Fruit fly (Drosophila melanogaster) whole organism, pupa: ENCODE results near the gene SAK.
A peak's percentile ranks its signal among the peaks of the same experiment; 100 is the strongest.

Source experiments
- CG10348 ChIP-seq: fragments of 200-800 bp; sonication (Bioruptor generic); IDR thresholded peaks from 2 replicates; pipeline ENCODE4 v1.3.6; 2022; ENCODE audit warnings: missing biosample characterization, missing genetic modification characterization
- CG12605 ChIP-seq: fragments of 200-800 bp; sonication (Bioruptor generic); IDR thresholded peaks from 2 replicates; pipeline ENCODE4 v1.3.6; 2022; ENCODE audit warnings: missing biosample characterization, missing genetic modification characterization
- CG13204 ChIP-seq: fragments of 200-800 bp; sonication (Bioruptor generic); optimal IDR thresholded peaks from 2 replicates; lab custom pipeline; 2018; ENCODE audit warnings: missing biosample characterization, mild to moderate bottlenecking, missing genetic modification characterization, moderate library complexity
- CG14655 ChIP-seq: fragments of 200-800 bp; sonication (Bioruptor generic); optimal IDR thresholded peaks from 3 replicates; lab custom pipeline; 2017; ENCODE audit warnings: mild to moderate bottlenecking, missing biosample characterization, missing genetic modification reagents, missing genetic modification characterization
- CG15710 ChIP-seq: fragments of 200-800 bp; sonication (Bioruptor generic); optimal IDR thresholded peaks from 2 replicates; lab custom pipeline; 2018; ENCODE audit warnings: missing biosample characterization, mild to moderate bottlenecking, missing genetic modification characterization, moderate library complexity
- CG17806 ChIP-seq: fragments of 200-800 bp; sonication (Bioruptor generic); optimal IDR thresholded peaks from 2 replicates; lab custom pipeline; 2018; ENCODE audit warnings: missing biosample characterization, mild to moderate bottlenecking, missing genetic modification characterization, moderate library complexity
- CG32121 ChIP-seq: fragments of 200-800 bp; sonication (Bioruptor generic); IDR thresholded peaks from 2 replicates; pipeline ENCODE4 v1.3.6; 2022; ENCODE audit warnings: missing biosample characterization, missing genetic modification characterization
- CG34367 ChIP-seq: fragments of 200-800 bp; sonication (Bioruptor generic); optimal IDR thresholded peaks from 2 replicates; lab custom pipeline; 2018; ENCODE audit warnings: missing biosample characterization, mild to moderate bottlenecking, missing genetic modification characterization
- CG4496 ChIP-seq: fragments of 200-800 bp; sonication (Bioruptor generic); IDR thresholded peaks from 3 replicates; pipeline ENCODE4 v1.3.6; 2022; ENCODE audit warnings: missing biosample characterization, missing genetic modification characterization
- CG8159 ChIP-seq: fragments of 200-800 bp; sonication (Bioruptor generic); optimal IDR thresholded peaks from 3 replicates; lab custom pipeline; 2018; ENCODE audit warnings: missing biosample characterization, mild to moderate bottlenecking, missing genetic modification characterization, moderate library complexity
- CG8301 ChIP-seq: fragments of 200-800 bp; sonication (Bioruptor generic); optimal IDR thresholded peaks from 2 replicates; lab custom pipeline; 2018; ENCODE audit warnings: missing biosample characterization, mild to moderate bottlenecking, missing genetic modification characterization
- CG9948 ChIP-seq: fragments of 200-800 bp; sonication (Bioruptor generic); optimal IDR thresholded peaks from 2 replicates; lab custom pipeline; 2018; ENCODE audit warnings: missing biosample characterization, mild to moderate bottlenecking, missing genetic modification characterization, moderate library complexity
- D1 ChIP-seq: fragments of 200-800 bp; sonication (Bioruptor generic); optimal IDR thresholded peaks from 2 replicates; lab custom pipeline; 2018; ENCODE audit warnings: missing biosample characterization, mild to moderate bottlenecking, missing genetic modification characterization, moderate library complexity
- EcR ChIP-seq: fragments of 200-800 bp; sonication (Bioruptor generic); optimal IDR thresholded peaks from 3 replicates; lab custom pipeline; 2019; ENCODE audit warnings: missing biosample characterization, missing genetic modification characterization, mild to moderate bottlenecking, moderate library complexity, missing genetic modification reagents
- Ets98B ChIP-seq: fragments of 200-800 bp; sonication (Bioruptor generic); IDR thresholded peaks from 2 replicates; pipeline ENCODE4 v1.3.6; 2022; ENCODE audit warnings: missing biosample characterization, missing genetic modification characterization
- Pif1A ChIP-seq: fragments of 200-800 bp; sonication (Bioruptor generic); optimal IDR thresholded peaks from 3 replicates; lab custom pipeline; 2016; ENCODE audit warnings: missing biosample characterization, missing genetic modification characterization
- Pif1B ChIP-seq: fragments of 200-800 bp; sonication (Bioruptor generic); optimal IDR thresholded peaks from 3 replicates; lab custom pipeline; 2016; ENCODE audit warnings: missing biosample characterization, missing genetic modification characterization
- Snoo ChIP-seq: fragments of 200-800 bp; sonication (Bioruptor generic); optimal IDR thresholded peaks from 3 replicates; lab custom pipeline; 2017; ENCODE audit warnings: missing biosample characterization, mild to moderate bottlenecking, missing genetic modification characterization, inconsistent platforms
- fd96Ca ChIP-seq: fragments of 200-800 bp; sonication (Bioruptor generic); IDR thresholded peaks from 3 replicates; pipeline ENCODE4 v1.3.6; 2022; ENCODE audit warnings: missing biosample characterization, missing genetic modification characterization
- gl ChIP-seq: fragments of 200-800 bp; sonication (Bioruptor generic); optimal IDR thresholded peaks from 2 replicates; lab custom pipeline; 2018; ENCODE audit warnings: missing biosample characterization, mild to moderate bottlenecking, missing genetic modification characterization
- rn ChIP-seq: fragments of 200-800 bp; sonication (Bioruptor generic); IDR thresholded peaks from 2 replicates; pipeline ENCODE4 v1.3.6; 2022; ENCODE audit warnings: missing biosample characterization, missing genetic modification characterization

SAK gene

DNA sequence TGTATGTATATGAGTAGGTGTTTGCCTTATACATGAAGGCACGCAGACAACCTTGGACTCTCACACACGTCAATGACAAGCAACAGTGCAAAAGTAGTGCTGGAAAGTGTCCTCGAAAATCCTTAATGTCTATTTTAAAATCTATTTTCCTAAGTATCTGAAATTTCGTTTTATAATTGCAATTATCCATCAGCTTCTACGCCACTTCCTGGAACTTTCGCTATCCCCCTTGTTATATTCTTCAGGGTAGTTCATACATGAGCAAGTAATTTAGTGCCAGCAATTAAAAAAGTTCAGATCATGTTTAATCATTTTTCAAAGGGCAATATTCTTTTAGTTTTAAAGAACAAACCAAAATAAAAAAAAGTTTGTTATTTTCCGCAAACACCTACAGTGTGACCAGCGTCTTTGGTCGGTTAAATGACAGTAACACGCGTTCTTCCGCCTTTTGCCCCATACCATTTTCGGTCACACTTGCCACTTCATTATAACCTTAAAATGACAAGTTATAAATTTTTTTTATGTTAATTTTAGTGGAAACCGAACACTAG lies 1.1 kb upstream of the SAK start:
- no peak for TF ChIP-seq gl (tag; lab: Kevin White, UChicago)
- no peak for TF ChIP-seq CG10348 (GFP tag; lab: Robert Waterston, UW)
- 0 out of 2 replicates have a peak, but pooled peaks have one; percentile 39 for TF ChIP-seq CG12605 (GFP tag; lab: Robert Waterston, UW)
- peak; percentile 13 for TF ChIP-seq Snoo
- 0 out of 2 replicates have a peak, but pooled peaks have one; percentile 39 for TF ChIP-seq CG32121 (GFP tag; lab: Robert Waterston, UW)
- TF ChIP-seq CG15710: peak; percentile 13
- TF ChIP-seq CG34367: no peak
- TF ChIP-seq CG9948 (tag; lab: Kevin White, UChicago): peak; percentile 8
- peak; percentile 28 for TF ChIP-seq CG8159 (tag; lab: Kevin White, UChicago)
- TF ChIP-seq Pif1A: peak; percentile 36
- TF ChIP-seq Pif1B: peak; percentile 16
- peak; percentile 4 for TF ChIP-seq CG17806 (tag; lab: Kevin White, UChicago)
- no peak for TF ChIP-seq CG4496 (GFP tag; lab: Robert Waterston, UW)
- TF ChIP-seq rn (GFP tag; lab: Robert Waterston, UW): no peak
- 0 out of 3 replicates have a peak, but pooled peaks have one; percentile 6 for TF ChIP-seq fd96Ca (GFP tag; lab: Robert Waterston, UW)
- peak; percentile 22 for TF ChIP-seq CG8301 (tag; lab: Kevin White, UChicago)
- TF ChIP-seq EcR (GFP tag; lab: Kevin White, UChicago): peak; percentile 77
- TF ChIP-seq Ets98B (GFP tag; lab: Robert Waterston, UW): peak; percentile 33; the same call in 1 of the 2 replicates
- TF ChIP-seq D1: no peak
- peak; percentile 28 for TF ChIP-seq CG14655 (GFP tag; lab: Kevin White, UChicago)
- TF ChIP-seq, all 21 proteins: peak for 14

DNA sequence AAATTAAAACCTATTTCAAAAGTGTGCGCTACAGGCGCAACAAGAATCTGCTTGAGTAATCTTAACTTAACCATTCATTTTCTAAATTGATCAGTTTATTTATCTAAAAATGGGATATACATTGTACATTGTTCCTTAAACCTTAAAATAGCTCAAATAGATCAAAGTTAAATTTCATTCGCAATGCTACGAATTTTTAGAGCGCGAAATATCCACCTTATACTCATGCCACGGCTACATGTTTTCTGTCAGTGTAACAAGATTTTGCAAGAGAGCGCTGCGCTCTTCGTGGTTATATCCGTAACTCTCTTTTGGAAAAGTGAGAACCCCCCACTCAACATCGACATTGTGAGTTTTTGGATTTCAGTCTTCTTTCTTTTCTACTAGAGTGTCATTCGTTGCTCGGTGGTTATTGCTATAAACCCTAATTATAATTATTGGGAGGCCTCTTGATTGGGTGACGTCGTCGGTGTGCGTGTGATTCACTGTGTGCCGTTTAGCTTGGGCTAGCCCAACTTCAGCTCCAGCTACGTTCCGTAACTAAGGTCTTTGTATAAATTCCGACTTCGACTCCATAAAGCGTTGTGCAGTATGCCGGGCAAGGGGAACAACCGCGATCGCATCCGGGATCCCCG lies 6.1 kb downstream of the SAK start:
- peak; percentile 39 for TF ChIP-seq CG9948 (tag; lab: Kevin White, UChicago)
- peak; percentile 73 for TF ChIP-seq CG14655 (GFP tag; lab: Kevin White, UChicago)
- peak; percentile 55 for TF ChIP-seq CG8159 (tag; lab: Kevin White, UChicago)
- TF ChIP-seq CG12605 (GFP tag; lab: Robert Waterston, UW): 0 out of 2 replicates have a peak, but pooled peaks have one; percentile 21
- 0 out of 2 replicates have a peak, but pooled peaks have one; percentile 25 for TF ChIP-seq Ets98B (GFP tag; lab: Robert Waterston, UW)
- TF ChIP-seq CG32121 (GFP tag; lab: Robert Waterston, UW): peak; percentile 46; the same call in 1 of the 2 replicates
- no peak for TF ChIP-seq gl (tag; lab: Kevin White, UChicago)
- TF ChIP-seq Snoo: peak; percentile 44
- peak; percentile 37 for TF ChIP-seq Pif1B
- TF ChIP-seq D1: no peak
- peak; percentile 45 for TF ChIP-seq CG17806 (tag; lab: Kevin White, UChicago)
- TF ChIP-seq CG34367: peak; percentile 25
- no peak for TF ChIP-seq CG10348 (GFP tag; lab: Robert Waterston, UW)
- TF ChIP-seq CG13204 (GFP tag; lab: Kevin White, UChicago): no peak
- no peak for TF ChIP-seq fd96Ca (GFP tag; lab: Robert Waterston, UW)
- peak; percentile 31 for TF ChIP-seq CG15710
- TF ChIP-seq CG4496 (GFP tag; lab: Robert Waterston, UW): peak; percentile 71
- TF ChIP-seq CG8301 (tag; lab: Kevin White, UChicago): peak; percentile 72
- no peak for TF ChIP-seq rn (GFP tag; lab: Robert Waterston, UW)
- no peak for TF ChIP-seq EcR (GFP tag; lab: Kevin White, UChicago)
- peak; percentile 74 for TF ChIP-seq Pif1A
- TF ChIP-seq, all 21 proteins: peak for 14

DNA sequence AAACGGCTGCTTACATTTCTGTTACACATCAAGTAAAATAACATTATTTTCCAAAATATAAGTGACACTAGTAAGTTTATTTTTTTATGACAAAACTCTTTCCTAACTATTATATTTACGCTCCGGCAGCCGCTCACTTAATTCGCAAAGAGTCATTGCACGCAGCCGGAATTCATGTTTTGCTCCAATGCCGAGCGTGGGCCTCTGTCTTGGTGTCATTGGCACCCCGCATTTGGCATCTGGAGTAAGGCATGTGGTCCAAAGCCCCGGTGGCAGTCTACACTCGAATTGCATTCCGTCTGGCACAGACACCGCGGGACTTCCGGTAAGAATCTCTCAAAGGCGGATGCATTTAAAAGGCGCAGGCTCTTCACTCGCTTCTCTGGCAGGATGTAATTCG lies 7.1 kb downstream of the SAK start:
- TF ChIP-seq EcR (GFP tag; lab: Kevin White, UChicago) (peak; percentile 73), CG17806 (tag; lab: Kevin White, UChicago) (no peak)

DNA sequence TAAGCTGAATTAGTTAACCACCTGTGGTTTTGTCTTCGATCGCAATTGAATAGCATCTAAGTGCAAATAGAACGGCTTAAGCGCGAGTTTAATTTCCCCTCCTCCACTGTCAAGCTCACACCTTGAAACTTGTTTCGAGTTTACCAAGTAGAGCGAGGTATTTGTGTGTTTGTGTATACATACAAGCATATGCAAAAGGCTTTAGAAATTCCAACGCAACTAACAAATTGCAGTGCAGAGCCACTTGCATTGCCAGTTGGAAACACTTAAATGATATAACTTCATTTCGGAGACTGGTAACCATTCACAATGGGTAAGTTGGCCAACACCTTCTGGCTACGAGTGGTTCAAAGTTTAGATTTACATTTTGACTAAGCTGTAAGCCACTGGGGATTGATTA lies 7.7 kb downstream of the SAK start:
- TF ChIP-seq CG4496 (GFP tag; lab: Robert Waterston, UW) (no peak), CG12605 (GFP tag; lab: Robert Waterston, UW) (no peak), D1 (no peak), gl (tag; lab: Kevin White, UChicago) (no peak), CG17806 (tag; lab: Kevin White, UChicago) (no peak), rn (GFP tag; lab: Robert Waterston, UW) (no peak), CG15710 (no peak), EcR (GFP tag; lab: Kevin White, UChicago) (no peak), CG8159 (tag; lab: Kevin White, UChicago) (no peak), Snoo (no peak), Ets98B (GFP tag; lab: Robert Waterston, UW) (no peak), Pif1B (no peak), CG14655 (GFP tag; lab: Kevin White, UChicago) (no peak), CG9948 (tag; lab: Kevin White, UChicago) (no peak), CG8301 (tag; lab: Kevin White, UChicago) (no peak), CG32121 (GFP tag; lab: Robert Waterston, UW) (no peak)

DNA sequence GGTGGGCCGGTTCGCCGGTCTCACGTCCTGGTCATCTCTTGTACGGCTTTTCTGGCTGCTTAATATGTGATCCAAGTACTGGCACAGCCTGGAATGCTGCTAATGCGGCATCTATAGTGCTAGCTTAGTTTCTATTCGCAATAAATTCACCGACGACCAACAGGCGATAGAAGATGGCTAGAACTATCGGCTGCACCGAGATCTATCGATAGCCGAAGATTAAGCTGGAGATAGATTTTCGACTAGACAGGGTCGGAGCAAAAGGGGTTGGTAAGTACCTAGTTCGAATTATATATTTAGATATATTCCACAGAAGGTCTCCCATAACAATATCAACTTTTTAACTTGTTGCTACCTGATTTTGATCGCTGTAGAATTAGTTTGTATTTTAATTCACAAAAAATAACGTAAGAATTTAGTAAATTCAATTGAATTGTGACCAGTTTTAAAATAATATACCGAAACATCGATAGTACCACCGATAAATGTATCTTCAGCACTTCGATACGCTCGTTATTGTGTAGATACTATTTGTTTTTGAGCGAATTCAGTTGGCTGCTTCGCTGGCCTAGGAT lies 8.2 kb downstream of the SAK start, which contains the start of the genes Glg1 and M6:
Gene Glg1 (minus strand): TSS at position 185 of the 575 bp plus-strand sequence.
Gene M6 (plus strand): TSS at position 499 of the 575 bp plus-strand sequence.
- peak; percentile 59; the same call in 1 of the 2 replicates for TF ChIP-seq CG32121 (GFP tag; lab: Robert Waterston, UW)
- peak; percentile 56 for TF ChIP-seq CG15710
- TF ChIP-seq D1: no peak
- TF ChIP-seq Pif1A: no peak
- TF ChIP-seq CG34367: no peak
- no peak for TF ChIP-seq CG14655 (GFP tag; lab: Kevin White, UChicago)
- peak; percentile 36 for TF ChIP-seq CG9948 (tag; lab: Kevin White, UChicago)
- TF ChIP-seq CG8159 (tag; lab: Kevin White, UChicago): peak; percentile 70
- TF ChIP-seq CG12605 (GFP tag; lab: Robert Waterston, UW): no peak
- no peak for TF ChIP-seq Pif1B
- TF ChIP-seq CG13204 (GFP tag; lab: Kevin White, UChicago): no peak
- no peak for TF ChIP-seq CG10348 (GFP tag; lab: Robert Waterston, UW)
- TF ChIP-seq Snoo: peak; percentile 46
- TF ChIP-seq CG8301 (tag; lab: Kevin White, UChicago): peak; percentile 44
- no peak; the same call in 1 of the 2 replicates for TF ChIP-seq Ets98B (GFP tag; lab: Robert Waterston, UW)
- TF ChIP-seq rn (GFP tag; lab: Robert Waterston, UW): no peak
- peak; percentile 35 for TF ChIP-seq CG17806 (tag; lab: Kevin White, UChicago)
- TF ChIP-seq EcR (GFP tag; lab: Kevin White, UChicago): no peak
- TF ChIP-seq fd96Ca (GFP tag; lab: Robert Waterston, UW): peak; percentile 56; the same call in 2 of the 3 replicates
- TF ChIP-seq gl (tag; lab: Kevin White, UChicago): no peak
- peak; percentile 58; the same call in 1 of the 3 replicates for TF ChIP-seq CG4496 (GFP tag; lab: Robert Waterston, UW)
